Fruit fly (Drosophila melanogaster) Kc167 (cell line): ENCODE data around the gene mTerf3.

Experiments
- Myc ChIP-seq: fragments of >200 bp; optimal IDR thresholded peaks from 2 replicates; lab custom pipeline; 2017; ENCODE audit warnings: missing external identifiers
- Sin3A ChIP-seq: fragments of >200 bp; optimal IDR thresholded peaks from 2 replicates; lab custom pipeline; 2018; ENCODE audit warnings: missing external identifiers
- h ChIP-seq: fragments of >200 bp; optimal IDR thresholded peaks from 3 replicates; lab custom pipeline; 2018; ENCODE audit warnings: missing external identifiers
- psq ChIP-seq: fragments of >200 bp; optimal IDR thresholded peaks from 2 replicates; lab custom pipeline; 2017; ENCODE audit warnings: missing external identifiers
- ttk ChIP-seq: sonication (Bioruptor generic); optimal IDR thresholded peaks from 2 replicates; lab custom pipeline; 2017; ENCODE audit warnings: missing external identifiers

DNA sequence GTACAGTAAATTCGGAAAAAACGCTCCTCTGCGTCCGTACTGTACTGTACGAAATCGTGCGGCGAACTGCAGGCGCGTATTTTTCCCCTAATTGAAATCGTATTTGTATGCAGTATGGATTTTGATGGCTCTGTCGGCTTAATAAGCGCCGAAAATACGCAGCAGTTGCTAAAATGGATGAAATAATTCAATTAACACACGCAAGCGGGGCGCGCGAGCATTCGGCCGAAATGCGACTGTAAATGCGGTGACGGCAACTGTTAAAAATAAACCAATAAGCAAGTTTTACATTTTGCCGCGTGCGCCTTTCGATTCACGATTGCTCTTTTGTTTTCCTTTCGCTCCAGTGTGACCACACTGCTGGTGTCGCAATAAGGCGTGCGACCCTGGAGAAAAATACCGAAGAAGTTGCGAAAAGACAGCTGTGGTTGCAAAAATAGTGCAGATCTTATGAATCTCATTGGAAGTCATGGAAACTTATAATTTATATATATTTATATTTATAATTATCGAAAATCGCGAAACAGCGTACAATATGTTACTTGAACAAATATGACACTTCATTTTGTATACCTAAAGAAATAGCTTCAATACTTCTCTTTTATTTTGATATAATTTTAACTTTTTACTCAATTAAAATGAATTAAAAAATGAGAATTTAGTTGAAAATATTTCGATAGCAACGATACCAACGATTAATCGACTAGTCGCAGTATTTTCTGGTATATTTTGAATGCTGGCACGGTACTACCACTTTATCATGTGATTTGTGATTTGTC, 47.4 kb downstream of the mTerf3 start, which contains the start of the genes CG32428 and CG5969:
- TF ChIP-seq psq (lab: Kevin White, UChicago) (no peak), Sin3A (no peak), h (no peak), ttk (no peak), Myc (lab: Kevin White, UChicago) (no peak)
